Worm (Caenorhabditis elegans) whole organism, L3 larva: ENCODE results near the gene jtr-1.
A peak's percentile ranks its signal among the peaks of the same experiment; 100 is the strongest.

Source experiments
- ZK546.5 ChIP-seq: sonication (generic microtip); optimal IDR thresholded peaks from 2 replicates; lab custom pipeline; 2017; ENCODE audit warnings: missing biosample characterization, missing genetic modification characterization
- ceh-28 ChIP-seq: fragments of 150-350 bp; optimal IDR thresholded peaks from 2 replicates; lab custom pipeline; 2014; ENCODE audit warnings: missing biosample characterization, missing genetic modification reagents, missing genetic modification characterization
- ceh-82 ChIP-seq: fragments of 150-350 bp; optimal IDR thresholded peaks from 2 replicates; lab custom pipeline; 2014; ENCODE audit warnings: missing biosample characterization, missing genetic modification characterization
- egl-27 ChIP-seq: sonication (generic microtip); optimal IDR thresholded peaks from 4 replicates; lab custom pipeline; 2017; ENCODE audit warnings: missing biosample characterization, missing genetic modification reagents, missing genetic modification characterization
- elt-1 ChIP-seq: fragments of 150-350 bp; optimal IDR thresholded peaks from 2 replicates; lab custom pipeline; 2014; ENCODE audit warnings: missing biosample characterization, missing genetic modification characterization
- elt-3 ChIP-seq, 3 experiments: fragments of 150-350 bp in 1 of 3; sonication (generic microtip) in 2 of 3; optimal IDR thresholded peaks; 2 replicates in 2 of 3; 4 replicates in 1 of 3; lab custom pipeline; 2014 to 2017; ENCODE audit warnings: missing biosample characterization in 3 of 3, missing genetic modification characterization in 3 of 3
- eor-1 ChIP-seq, 2 experiments: fragments of 150-350 bp; optimal IDR thresholded peaks; 2 replicates each; lab custom pipeline; 2014 to 2018; ENCODE audit warnings: missing biosample characterization in 2 of 2, missing genetic modification characterization in 2 of 2
- fos-1 ChIP-seq: fragments of 150-350 bp; optimal IDR thresholded peaks from 2 replicates; lab custom pipeline; 2014; ENCODE audit warnings: missing biosample characterization, missing genetic modification characterization
- jun-1 ChIP-seq: fragments of 150-350 bp; optimal IDR thresholded peaks from 2 replicates; lab custom pipeline; 2014; ENCODE audit warnings: missing biosample characterization, missing genetic modification reagents, missing genetic modification characterization
- lin-39 ChIP-seq: fragments of 150-350 bp; optimal IDR thresholded peaks from 2 replicates; lab custom pipeline; 2018; ENCODE audit warnings: missing biosample characterization, missing genetic modification reagents, missing genetic modification characterization
- lsy-12 ChIP-seq: sonication (generic microtip); optimal IDR thresholded peaks from 2 replicates; lab custom pipeline; 2016; ENCODE audit warnings: mild to moderate bottlenecking, missing genetic modification characterization, missing compliant biosample characterization
- mml-1 ChIP-seq: fragments of 150-350 bp; sonication (generic microtip); optimal IDR thresholded peaks from 3 replicates; lab custom pipeline; 2014; ENCODE audit warnings: missing biosample characterization, missing genetic modification characterization
- nhr-11 ChIP-seq: fragments of 150-350 bp; optimal IDR thresholded peaks from 2 replicates; lab custom pipeline; 2014; ENCODE audit warnings: missing biosample characterization, missing genetic modification characterization
- nhr-12 ChIP-seq: fragments of 150-350 bp; optimal IDR thresholded peaks from 2 replicates; lab custom pipeline; 2014; ENCODE audit warnings: missing biosample characterization, missing genetic modification characterization
- nhr-23 ChIP-seq: fragments of 150-350 bp; optimal IDR thresholded peaks from 2 replicates; lab custom pipeline; 2014; ENCODE audit warnings: missing biosample characterization, missing genetic modification reagents, missing genetic modification characterization
- nhr-237 ChIP-seq: fragments of 150-350 bp; optimal IDR thresholded peaks from 2 replicates; lab custom pipeline; 2014; ENCODE audit warnings: missing biosample characterization, missing genetic modification characterization
- nhr-25 ChIP-seq: sonication (generic microtip); optimal IDR thresholded peaks from 2 replicates; lab custom pipeline; 2017; ENCODE audit warnings: missing biosample characterization, missing genetic modification characterization
- nhr-28 ChIP-seq: fragments of 150-350 bp; optimal IDR thresholded peaks from 2 replicates; lab custom pipeline; 2014; ENCODE audit warnings: missing biosample characterization, missing genetic modification characterization
- nhr-67 ChIP-seq: fragments of 150-350 bp; optimal IDR thresholded peaks from 2 replicates; lab custom pipeline; 2014; ENCODE audit warnings: missing biosample characterization, missing genetic modification characterization
- pha-4 ChIP-seq: fragments of 150-350 bp; optimal IDR thresholded peaks from 2 replicates; lab custom pipeline; 2014; ENCODE audit warnings: missing biosample characterization, missing genetic modification reagents, missing genetic modification characterization
- sea-2 ChIP-seq: fragments of 150-350 bp; sonication (generic microtip); optimal IDR thresholded peaks from 4 replicates; lab custom pipeline; 2014; ENCODE audit warnings: missing biosample characterization, missing genetic modification reagents, missing genetic modification characterization
- skn-1 ChIP-seq: fragments of 150-350 bp; optimal IDR thresholded peaks from 2 replicates; lab custom pipeline; 2014; ENCODE audit warnings: missing biosample characterization, missing genetic modification characterization
- unc-39 ChIP-seq: sonication (generic microtip); optimal IDR thresholded peaks from 4 replicates; lab custom pipeline; 2017; ENCODE audit warnings: missing biosample characterization, missing genetic modification characterization
- unc-62 ChIP-seq: fragments of 150-350 bp; sonication (generic microtip); optimal IDR thresholded peaks from 4 replicates; lab custom pipeline; 2014; ENCODE audit warnings: missing biosample characterization, missing genetic modification reagents, missing genetic modification characterization

Gene jtr-1

DNA sequence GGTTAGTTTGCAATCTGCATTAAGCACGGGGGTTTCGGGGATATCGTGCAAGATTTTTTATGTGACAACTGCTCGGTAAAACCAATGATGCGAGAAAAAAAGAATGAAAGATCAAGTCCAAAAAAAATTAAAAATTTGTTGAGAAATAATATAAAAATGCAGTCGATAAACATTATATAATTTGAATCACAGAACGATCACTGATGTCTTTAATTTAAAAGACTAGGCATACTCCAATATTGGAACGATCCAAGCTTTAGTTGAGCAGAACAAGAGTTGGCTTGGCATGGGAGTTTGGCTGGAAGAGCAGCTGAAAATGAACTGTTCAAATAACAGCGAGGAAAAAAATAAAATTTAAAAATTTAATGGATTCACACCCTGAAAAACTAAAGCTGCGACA lies 6.6 kb downstream of the jtr-1 start, which contains the start of gene clec-171:
Gene clec-171 (minus strand): TSS at position 101 of the 400 bp plus-strand sequence.
- TF ChIP-seq nhr-11 (tag; lab: Kevin White, UChicago) = no peak
- no peak for TF ChIP-seq nhr-12 (tag; lab: Kevin White, UChicago)
- no peak for TF ChIP-seq ZK546.5 (tag; lab: Kevin White, UChicago)
- no peak for TF ChIP-seq lsy-12 (tag; lab: Kevin White, UChicago)
- no peak for TF ChIP-seq nhr-28 (tag; lab: Kevin White, UChicago)
- no peak for TF ChIP-seq mml-1 (tag; lab: Kevin White, UChicago)
- no peak for TF ChIP-seq skn-1 (tag; lab: Kevin White, UChicago)
- TF ChIP-seq egl-27 (tag; lab: Kevin White, UChicago) = no peak

ce11 chrIV:1430261-1430660 lies 9.5 kb downstream of the jtr-1 start, which contains the start of gene Y77E11A.23:
TSS of gene Y77E11A.23 (minus strand) at chrIV:1430367.
- TF ChIP-seq pha-4 (tag; lab: Kevin White, UChicago) = no peak

DNA sequence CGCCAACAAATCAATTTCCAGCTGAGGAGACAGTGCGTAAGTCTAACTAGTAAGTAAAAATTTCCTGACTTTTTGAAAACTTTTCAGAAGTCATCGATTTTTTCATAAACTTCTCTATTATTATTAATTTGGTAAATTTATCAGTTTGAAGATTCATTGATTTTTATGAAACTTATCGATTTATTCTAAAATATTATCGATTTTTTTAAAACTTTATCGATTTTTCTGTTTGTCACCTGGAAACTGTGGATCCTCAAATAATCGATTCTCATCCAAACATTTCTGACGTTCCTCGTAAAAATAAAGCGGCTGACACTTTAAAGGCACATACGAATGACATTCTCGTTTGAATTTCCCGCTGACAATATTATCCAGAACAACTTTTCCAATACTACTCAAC lies 13.2 kb downstream of the jtr-1 start:
- TF ChIP-seq ceh-28 (peak; percentile 87), nhr-237 (no peak)

- TF ChIP-seq skn-1 (tag; lab: Kevin White, UChicago) (no peak), ceh-28 (peak; percentile 93), eor-1 (tag; optimal IDR thresholded peaks at IDR 0.05; lab: Kevin White, UChicago) (no peak), fos-1 (tag; lab: Kevin White, UChicago) (no peak), ceh-82 (tag; lab: Kevin White, UChicago) (no peak), sea-2 (GFP tag; lab: Kevin White, UChicago) (no peak)
Measured at ce11 chrIV:1434554-1435089, 13.9 kb downstream of the jtr-1 start, which contains the start of gene clp-6. TSS of gene clp-6 (minus strand) at chrIV:1435039.

DNA sequence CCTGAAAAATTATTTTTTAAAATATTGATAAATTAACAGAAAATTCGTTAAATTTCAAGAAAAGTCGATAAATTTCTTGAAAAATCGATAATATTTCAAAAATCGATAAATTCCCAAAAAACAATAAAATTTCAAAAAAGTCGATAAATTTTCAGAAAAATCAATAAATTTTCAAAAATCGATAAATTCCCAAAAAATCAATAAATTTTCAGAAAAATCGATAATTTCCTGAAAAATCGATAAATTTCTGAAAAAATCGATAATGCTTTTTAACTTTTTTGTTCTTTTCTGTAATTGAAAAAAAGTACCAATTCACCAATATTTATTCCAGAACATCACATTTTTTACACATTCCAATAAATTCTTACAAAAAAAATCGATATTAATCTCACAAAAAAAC lies 14.4 kb downstream of the jtr-1 start:
- TF ChIP-seq ceh-28 (peak; percentile 99), unc-39 (tag; lab: Kevin White, UChicago) (no peak), nhr-25 (tag; lab: Kevin White, UChicago) (no peak)

- TF ChIP-seq ceh-28 = peak; percentile 84
- TF ChIP-seq jun-1 (tag; lab: Kevin White, UChicago) = no peak
Measured at ce11 chrIV:1437625-1438024, 16.9 kb downstream of the jtr-1 start.

DNA sequence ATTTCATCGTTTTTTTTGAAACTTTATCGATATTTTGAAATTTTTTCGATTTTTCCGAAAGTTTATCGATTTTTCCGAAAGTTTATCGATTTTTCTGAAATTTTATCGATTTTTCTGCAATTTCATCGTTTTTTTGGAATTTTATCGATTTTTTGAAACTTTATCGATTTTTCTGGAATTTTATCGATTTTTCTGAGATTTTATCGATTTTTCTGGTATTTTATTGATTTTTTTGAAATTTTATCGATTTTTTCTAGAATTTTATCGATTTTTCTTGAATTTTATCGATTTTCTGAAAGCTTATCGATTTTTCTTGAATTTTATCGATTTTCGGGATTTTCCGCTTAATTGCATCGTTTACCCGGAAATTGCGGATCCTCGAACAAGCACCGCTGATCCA lies 22.8 kb downstream of the jtr-1 start:
- TF ChIP-seq skn-1 (tag; lab: Kevin White, UChicago) = no peak
- no peak for TF ChIP-seq nhr-25 (tag; lab: Kevin White, UChicago)
- no peak for TF ChIP-seq unc-62 (GFP tag; lab: Kevin White, UChicago)
- no peak for TF ChIP-seq elt-3 (tag; optimal IDR thresholded peaks at IDR 0.05; lab: Kevin White, UChicago)
- no peak for TF ChIP-seq elt-1
- peak; percentile 97 for TF ChIP-seq ceh-28
- TF ChIP-seq lin-39 (tag; lab: Kevin White, UChicago) = no peak

- TF ChIP-seq ceh-28 = peak; percentile 68
- TF ChIP-seq nhr-67 = no peak
- TF ChIP-seq unc-39 (tag; lab: Kevin White, UChicago) = no peak
- TF ChIP-seq lin-39 (tag; lab: Kevin White, UChicago) = no peak
Measured at ce11 chrIV:1443997-1444678, 23.4 kb downstream of the jtr-1 start.

ce11 chrIV:1445920-1446319 lies 25.2 kb downstream of the jtr-1 start, which contains the start of gene clp-7:
TSS of gene clp-7 (minus strand) at chrIV:1445966.
- TF ChIP-seq jun-1 (tag; lab: Kevin White, UChicago) (no peak), nhr-25 (tag; lab: Kevin White, UChicago) (peak; percentile 1), nhr-23 (peak; percentile 30)
